Fruit fly (Drosophila melanogaster): ENCODE data around the gene Ir62a.

The Ir62a gene

dm6 chr3L:1496408-1496807 is 34.7 kb downstream of the Ir62a start, which contains the start of gene CG12084 (continued):
- TF ChIP-seq ranshi (GFP tag; IDR thresholded peaks at IDR 0.05): no peak
- no peak for TF ChIP-seq CG9609 (GFP tag; optimal IDR thresholded peaks at IDR 0.05)
- no peak for TF ChIP-seq CG3726 (GFP tag; IDR thresholded peaks at IDR 0.05)
- no peak for TF ChIP-seq bsh (GFP tag; optimal IDR thresholded peaks at IDR 0.05)
- no peak for TF ChIP-seq onecut (GFP tag; IDR thresholded peaks at IDR 0.05)
- TF ChIP-seq MBD-R2 (GFP tag; IDR thresholded peaks at IDR 0.05): peak; percentile 33; the same call in 1 of the 2 replicates
- TF ChIP-seq CG1024 (GFP tag; IDR thresholded peaks at IDR 0.05): no peak
- TF ChIP-seq ind (GFP tag; optimal IDR thresholded peaks at IDR 0.05): no peak
- no peak for TF ChIP-seq CG7928 (GFP tag; optimal IDR thresholded peaks at IDR 0.05)
- no peak for TF ChIP-seq CG6689 (GFP tag; IDR thresholded peaks at IDR 0.05)
- TF ChIP-seq hkb (optimal IDR thresholded peaks at IDR 0.05): no peak
- TF ChIP-seq hkb (GFP tag; IDR thresholded peaks at IDR 0.05): 0 out of 2 replicates have a peak, but pooled peaks have one; percentile 12
- TF ChIP-seq CG15696 (tag; optimal IDR thresholded peaks at IDR 0.05): no peak
- no peak for TF ChIP-seq dmrt11E (tag; optimal IDR thresholded peaks at IDR 0.05)
- TF ChIP-seq CG3838 (GFP tag; optimal IDR thresholded peaks at IDR 0.05): no peak
- TF ChIP-seq Trl (optimal IDR thresholded peaks at IDR 0.05): no peak
- TF ChIP-seq Trl (GFP tag; optimal IDR thresholded peaks at IDR 0.05): no peak
- peak; percentile 2 for TF ChIP-seq HmgZ (tag; optimal IDR thresholded peaks at IDR 0.05)
- no peak for TF ChIP-seq oc (tag; optimal IDR thresholded peaks at IDR 0.05)
- TF ChIP-seq CG8765 (GFP tag; IDR thresholded peaks at IDR 0.05): no peak
- no peak for TF ChIP-seq CG11247 (GFP tag; IDR thresholded peaks at IDR 0.05)
- no peak for TF ChIP-seq Fer1 (GFP tag; optimal IDR thresholded peaks at IDR 0.05)
- no peak for TF ChIP-seq CG10543 (GFP tag; optimal IDR thresholded peaks at IDR 0.05)
- TF ChIP-seq CG4404 (GFP tag; IDR thresholded peaks at IDR 0.05): no peak
- TF ChIP-seq CG16813 (GFP tag; IDR thresholded peaks at IDR 0.05; ENCODE audit: partially characterized antibody): no peak
- no peak for TF ChIP-seq CG16863 (GFP tag; optimal IDR thresholded peaks at IDR 0.05)
- TF ChIP-seq Med (GFP tag): peak; percentile 21
- no peak for TF ChIP-seq Hey (tag; optimal IDR thresholded peaks at IDR 0.05)
- TF ChIP-seq Ptx1 (GFP tag; IDR thresholded peaks at IDR 0.05): no peak
- no peak for TF ChIP-seq br (optimal IDR thresholded peaks at IDR 0.05)
- no peak for TF ChIP-seq zf30C (GFP tag; optimal IDR thresholded peaks at IDR 0.05)
- no peak for TF ChIP-seq fru (optimal IDR thresholded peaks at IDR 0.05)
- TF ChIP-seq CG43689 (GFP tag; IDR thresholded peaks at IDR 0.05): no peak
- TF ChIP-seq ato (GFP tag; IDR thresholded peaks at IDR 0.05; ENCODE audit: partially characterized antibody): no peak
- no peak for TF ChIP-seq seq (GFP tag; IDR thresholded peaks at IDR 0.05)
- no peak for TF ChIP-seq CG34224 (GFP tag; IDR thresholded peaks at IDR 0.05; ENCODE audit: partially characterized antibody)
- no peak for TF ChIP-seq CG18599 (GFP tag; optimal IDR thresholded peaks at IDR 0.05)
- TF ChIP-seq HLH3B (GFP tag; IDR thresholded peaks at IDR 0.05): no peak
- TF ChIP-seq CG9437 (GFP tag; optimal IDR thresholded peaks at IDR 0.05): no peak
- no peak for TF ChIP-seq pnt (GFP tag; optimal IDR thresholded peaks at IDR 0.05)
- no peak for TF ChIP-seq so (GFP tag; IDR thresholded peaks at IDR 0.05)
- TF ChIP-seq CG13287 (GFP tag; IDR thresholded peaks at IDR 0.05; ENCODE audit: partially characterized antibody): peak; percentile 46; the same call in 1 of the 2 replicates
- no peak for TF ChIP-seq ssp (GFP tag; IDR thresholded peaks at IDR 0.05)
- TF ChIP-seq HmgD (GFP tag; optimal IDR thresholded peaks at IDR 0.05): no peak
- no peak for TF ChIP-seq NK7.1 (GFP tag; optimal IDR thresholded peaks at IDR 0.05)
- TF ChIP-seq CG11560 (tag; IDR thresholded peaks at IDR 0.05): no peak
- TF ChIP-seq E2f1 (GFP tag; IDR thresholded peaks at IDR 0.05): no peak
- peak; percentile 15 for TF ChIP-seq CG17829 (tag; optimal IDR thresholded peaks at IDR 0.05)
- TF ChIP-seq row (GFP tag; IDR thresholded peaks at IDR 0.05): no peak
- no peak for TF ChIP-seq gce (GFP tag; IDR thresholded peaks at IDR 0.05)
- TF ChIP-seq pzg (GFP tag; optimal IDR thresholded peaks at IDR 0.05): peak; percentile 68
